Worm (Caenorhabditis elegans): ENCODE data around the gene itm-2.

DNA sequence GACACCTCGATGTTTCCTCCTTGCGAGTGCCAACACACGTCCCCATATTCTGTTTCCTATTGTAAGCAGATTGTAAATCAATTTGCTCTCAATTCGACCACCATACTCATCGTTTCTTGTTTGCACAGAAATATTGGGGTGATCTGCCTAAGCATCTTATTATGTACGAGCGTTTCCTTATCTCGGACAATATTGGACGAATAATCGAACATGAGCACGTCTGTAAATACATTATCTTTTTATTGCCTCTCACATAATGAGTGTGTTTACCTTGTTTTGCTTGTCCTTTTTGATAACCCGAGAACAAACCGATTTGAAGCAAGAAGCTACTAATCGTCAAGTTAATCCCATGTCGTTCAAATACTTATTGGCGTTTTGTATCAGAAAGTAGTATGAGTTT is 10.1 kb downstream of the itm-2 start:
- TF ChIP-seq pha-4 (tag; optimal IDR thresholded peaks at IDR 0.05) (no peak), ztf-11 (tag; optimal IDR thresholded peaks at IDR 0.05) (no peak), nhr-237 (tag; optimal IDR thresholded peaks at IDR 0.05) (no peak)
